Worm (Caenorhabditis elegans): ENCODE measurements around the gene Y49E10.27.

ce11 chrIII:12428799-12429351 is 5.3 kb upstream of the Y49E10.27 start:
- TF ChIP-seq unc-62 (GFP tag; optimal IDR thresholded peaks at IDR 0.05): no peak
- TF ChIP-seq zag-1 (tag; optimal IDR thresholded peaks at IDR 0.05): no peak
- TF ChIP-seq nhr-12 (tag; optimal IDR thresholded peaks at IDR 0.05): no peak
- no peak for TF ChIP-seq ceh-82 (tag; optimal IDR thresholded peaks at IDR 0.05)
- no peak for TF ChIP-seq lin-39 (tag; optimal IDR thresholded peaks at IDR 0.05)
